Worm (Caenorhabditis elegans) whole organism, L1 larva: ENCODE measurements around the gene C10F3.7.
A peak's percentile ranks its signal among the peaks of the same experiment; 100 is the strongest.

Experiments used
- C04F5.9 ChIP-seq: sonication (generic microtip); optimal IDR thresholded peaks from 2 replicates; lab custom pipeline; 2016; ENCODE audit warnings: missing genetic modification characterization, missing compliant biosample characterization
- C34B4.2 ChIP-seq: sonication (generic microtip); optimal IDR thresholded peaks from 2 replicates; lab custom pipeline; 2017; ENCODE audit warnings: mild to moderate bottlenecking, missing genetic modification characterization, missing compliant biosample characterization
- F16B12.6 ChIP-seq: fragments of 150-350 bp; optimal IDR thresholded peaks from 2 replicates; lab custom pipeline; 2014; ENCODE audit warnings: missing biosample characterization, missing genetic modification characterization
- aha-1 ChIP-seq: fragments of 150-350 bp; optimal IDR thresholded peaks from 2 replicates; lab custom pipeline; 2014; ENCODE audit warnings: missing biosample characterization, missing genetic modification characterization
- aly-2 ChIP-seq: fragments of 150-350 bp; optimal IDR thresholded peaks from 2 replicates; lab custom pipeline; 2014; ENCODE audit warnings: missing biosample characterization, missing genetic modification characterization
- ama-1 ChIP-seq: fragments of 150-350 bp; optimal IDR thresholded peaks from 2 replicates; lab custom pipeline; 2014
- blmp-1 ChIP-seq: fragments of 150-350 bp; optimal IDR thresholded peaks from 2 replicates; lab custom pipeline; 2014; ENCODE audit warnings: missing biosample characterization, missing genetic modification characterization
- ceh-63 ChIP-seq: fragments of 200-800 bp; sonication (Bioruptor generic); optimal IDR thresholded peaks from 2 replicates; lab custom pipeline; 2018; ENCODE audit warnings: mild to moderate bottlenecking, missing genetic modification characterization, missing compliant biosample characterization
- ceh-88 ChIP-seq: fragments of 200-800 bp; sonication (Bioruptor generic); IDR thresholded peaks from 2 replicates; pipeline ENCODE4 v1.3.6; 2022; ENCODE audit warnings: missing genetic modification characterization, missing compliant biosample characterization
- ceh-90 ChIP-seq: sonication (generic microtip); optimal IDR thresholded peaks from 2 replicates; lab custom pipeline; 2016; ENCODE audit warnings: missing genetic modification characterization, missing compliant biosample characterization
- ces-1 ChIP-seq: fragments of 150-350 bp; optimal IDR thresholded peaks from 2 replicates; lab custom pipeline; 2014; ENCODE audit warnings: missing biosample characterization, missing genetic modification reagents, missing genetic modification characterization
- dpl-1 ChIP-seq, 3 experiments: fragments of 150-350 bp in 2 of 3; sonication (generic microtip) in 1 of 3; optimal IDR thresholded peaks; 2 replicates each; lab custom pipeline; 2014 to 2017; ENCODE audit warnings: missing biosample characterization in 3 of 3, missing genetic modification characterization in 3 of 3, missing genetic modification reagents in 3 of 3
- dsc-1 ChIP-seq: sonication (generic microtip); optimal IDR thresholded peaks from 2 replicates; lab custom pipeline; 2016; ENCODE audit warnings: mild to moderate bottlenecking, missing genetic modification characterization, missing compliant biosample characterization
- elt-2 ChIP-seq: sonication (generic microtip); optimal IDR thresholded peaks from 2 replicates; lab custom pipeline; 2016; ENCODE audit warnings: missing genetic modification characterization, mild to moderate bottlenecking, inconsistent platforms, missing compliant biosample characterization, missing genetic modification reagents
- fkh-10 ChIP-seq: sonication (generic microtip); optimal IDR thresholded peaks from 2 replicates; lab custom pipeline; 2017; ENCODE audit warnings: missing biosample characterization, missing genetic modification reagents, missing genetic modification characterization
- fkh-4 ChIP-seq: sonication (generic microtip); optimal IDR thresholded peaks from 2 replicates; lab custom pipeline; 2016; ENCODE audit warnings: missing compliant biosample characterization, missing genetic modification characterization, borderline replicate concordance
- fkh-8 ChIP-seq: sonication (generic microtip); optimal IDR thresholded peaks from 2 replicates; lab custom pipeline; 2016; ENCODE audit warnings: mild to moderate bottlenecking, missing genetic modification characterization, missing compliant biosample characterization
- fos-1 ChIP-seq: fragments of 150-350 bp; optimal IDR thresholded peaks from 2 replicates; lab custom pipeline; 2014; ENCODE audit warnings: missing biosample characterization, missing genetic modification characterization
- hlh-4 ChIP-seq: sonication (generic microtip); optimal IDR thresholded peaks from 2 replicates; lab custom pipeline; 2016; ENCODE audit warnings: mild to moderate bottlenecking, missing genetic modification characterization, missing compliant biosample characterization
- irx-1 ChIP-seq: sonication (generic microtip); optimal IDR thresholded peaks from 2 replicates; lab custom pipeline; 2016; ENCODE audit warnings: missing genetic modification characterization, missing compliant biosample characterization
- lin-14 ChIP-seq: fragments of 200-800 bp; sonication (Bioruptor generic); optimal IDR thresholded peaks from 2 replicates; lab custom pipeline; 2018; ENCODE audit warnings: mild to moderate bottlenecking, missing genetic modification characterization, moderate library complexity, missing compliant biosample characterization
- lin-39 ChIP-seq: fragments of 150-350 bp; optimal IDR thresholded peaks from 2 replicates; lab custom pipeline; 2014; ENCODE audit warnings: missing biosample characterization, missing genetic modification reagents, missing genetic modification characterization
- lir-3 ChIP-seq: sonication (generic microtip); optimal IDR thresholded peaks from 2 replicates; lab custom pipeline; 2016; ENCODE audit warnings: mild to moderate bottlenecking, missing genetic modification characterization, moderate library complexity, missing compliant biosample characterization; ENCODE audit not compliant: poor library complexity
- lsy-2 ChIP-seq, 2 experiments: fragments of 150-350 bp; optimal IDR thresholded peaks; 2 replicates each; lab custom pipeline; 2014; ENCODE audit warnings: missing biosample characterization in 2 of 2, missing genetic modification characterization in 2 of 2
- mab-9 ChIP-seq: fragments of 200-800 bp; sonication (Bioruptor generic); IDR thresholded peaks from 2 replicates; pipeline ENCODE4 v1.3.6; 2022; ENCODE audit warnings: missing genetic modification reagents, missing genetic modification characterization, missing compliant biosample characterization
- mef-2 ChIP-seq: fragments of 150-350 bp; optimal IDR thresholded peaks from 2 replicates; lab custom pipeline; 2014; ENCODE audit warnings: missing biosample characterization, missing genetic modification characterization
- nhr-11 ChIP-seq: fragments of 150-350 bp; optimal IDR thresholded peaks from 2 replicates; lab custom pipeline; 2014; ENCODE audit warnings: missing biosample characterization, missing genetic modification characterization
- nhr-12 ChIP-seq: sonication (generic microtip); optimal IDR thresholded peaks from 2 replicates; lab custom pipeline; 2017; ENCODE audit warnings: missing biosample characterization, missing genetic modification characterization
- nhr-19 ChIP-seq: fragments of 200-800 bp; sonication (Bioruptor generic); conservative IDR thresholded peaks from 2 replicates; pipeline ENCODE4 v1.3.6; 2022; ENCODE audit warnings: missing genetic modification characterization, missing compliant biosample characterization
- nhr-77 ChIP-seq: fragments of 150-350 bp; optimal IDR thresholded peaks from 2 replicates; lab custom pipeline; 2014; ENCODE audit warnings: missing biosample characterization, missing genetic modification characterization
- nhr-85 ChIP-seq: sonication (generic microtip); peaks from one replicate; lab custom pipeline; 2016; ENCODE audit warnings: missing genetic modification characterization, inconsistent platforms, missing compliant biosample characterization
- pag-3 ChIP-seq: sonication (generic microtip); optimal IDR thresholded peaks from 2 replicates; lab custom pipeline; 2017; ENCODE audit warnings: missing genetic modification characterization, mild to moderate bottlenecking, missing compliant biosample characterization, antibody characterized with exemption, borderline replicate concordance; ENCODE audit not compliant: insufficient read depth
- pax-3 ChIP-seq: fragments of 200-800 bp; sonication (Bioruptor generic); optimal IDR thresholded peaks from 2 replicates; lab custom pipeline; 2018; ENCODE audit warnings: mild to moderate bottlenecking, missing genetic modification characterization, moderate library complexity, missing compliant biosample characterization
- pqm-1 ChIP-seq: sonication (generic microtip); optimal IDR thresholded peaks from 3 replicates; lab custom pipeline; 2017; ENCODE audit warnings: missing biosample characterization, missing genetic modification characterization
- rnt-1 ChIP-seq: sonication (generic microtip); optimal IDR thresholded peaks from 2 replicates; lab custom pipeline; 2016; ENCODE audit warnings: mild to moderate bottlenecking, missing genetic modification characterization, moderate library complexity, missing compliant biosample characterization
- skn-1 ChIP-seq: fragments of 150-350 bp; optimal IDR thresholded peaks from 2 replicates; lab custom pipeline; 2014; ENCODE audit warnings: missing biosample characterization, missing genetic modification characterization
- snpc-4 ChIP-seq: fragments of 150-350 bp; optimal IDR thresholded peaks from 2 replicates; lab custom pipeline; 2014; ENCODE audit warnings: missing biosample characterization, missing genetic modification characterization
- sptf-1 ChIP-seq: fragments of 150-350 bp; optimal IDR thresholded peaks from 2 replicates; lab custom pipeline; 2014; ENCODE audit warnings: missing biosample characterization, missing genetic modification characterization
- sup-37 ChIP-seq: fragments of 200-800 bp; sonication (Bioruptor generic); optimal IDR thresholded peaks from 2 replicates; lab custom pipeline; 2018; ENCODE audit warnings: mild to moderate bottlenecking, missing genetic modification characterization, missing compliant biosample characterization
- tbx-2 ChIP-seq: sonication (generic microtip); optimal IDR thresholded peaks from 2 replicates; lab custom pipeline; 2016; ENCODE audit warnings: missing genetic modification characterization, missing compliant biosample characterization
- unc-62 ChIP-seq: fragments of 150-350 bp; optimal IDR thresholded peaks from 2 replicates; lab custom pipeline; 2014; ENCODE audit warnings: missing biosample characterization, missing genetic modification reagents, missing genetic modification characterization
- unc-86 ChIP-seq: sonication (generic microtip); optimal IDR thresholded peaks from 2 replicates; lab custom pipeline; 2016; ENCODE audit warnings: missing genetic modification characterization, missing compliant biosample characterization
- unc-98 ChIP-seq: fragments of 200-800 bp; sonication (Bioruptor generic); IDR thresholded peaks from 2 replicates; pipeline ENCODE4 v1.3.6; 2022; ENCODE audit warnings: missing genetic modification characterization, missing compliant biosample characterization
- xbp-1 ChIP-seq: sonication (generic microtip); optimal IDR thresholded peaks from 2 replicates; lab custom pipeline; 2016; ENCODE audit warnings: missing genetic modification characterization, missing compliant biosample characterization
- zag-1 ChIP-seq: fragments of 150-350 bp; optimal IDR thresholded peaks from 2 replicates; lab custom pipeline; 2014; ENCODE audit warnings: missing biosample characterization, missing genetic modification characterization
- zip-4 ChIP-seq: fragments of 200-800 bp; sonication (Bioruptor generic); optimal IDR thresholded peaks from 2 replicates; lab custom pipeline; 2018; ENCODE audit warnings: mild to moderate bottlenecking, missing genetic modification characterization, moderate library complexity, missing compliant biosample characterization
- ztf-11 ChIP-seq, 2 experiments: sonication (generic microtip); optimal IDR thresholded peaks; 2 replicates each; lab custom pipeline; 2016 to 2017; ENCODE audit warnings: missing genetic modification characterization in 2 of 2, missing biosample characterization in 1 of 2, missing compliant biosample characterization in 1 of 2
- ztf-4 ChIP-seq: fragments of 150-350 bp; optimal IDR thresholded peaks from 2 replicates; lab custom pipeline; 2014; ENCODE audit warnings: missing biosample characterization, missing genetic modification characterization

C10F3.7 gene

ce11 chrV:5949674-5950149, 36.9 kb downstream of the C10F3.7 start:
- TF ChIP-seq irx-1 (no peak), nhr-12 (tag; lab: Kevin White, UChicago) (no peak), ceh-90 (tag; lab: Kevin White, UChicago) (no peak), blmp-1 (tag; lab: Kevin White, UChicago) (peak; percentile 26), pag-3 (no peak), ces-1 (GFP tag; lab: Kevin White, UChicago) (no peak)

- no peak for TF ChIP-seq fkh-8 (tag; lab: Kevin White, UChicago)
- TF ChIP-seq C34B4.2: no peak
- TF ChIP-seq lir-3 (tag; lab: Kevin White, UChicago): no peak
- no peak for TF ChIP-seq sptf-1 (tag; lab: Kevin White, UChicago)
- TF ChIP-seq ces-1 (GFP tag; lab: Kevin White, UChicago): no peak
- no peak for TF ChIP-seq C04F5.9
- TF ChIP-seq ceh-90 (tag; lab: Kevin White, UChicago): no peak
- TF ChIP-seq F16B12.6: no peak
- no peak for TF ChIP-seq fos-1 (tag; lab: Kevin White, UChicago)
- TF ChIP-seq unc-86 (tag; lab: Kevin White, UChicago): no peak
- TF ChIP-seq mab-9 (GFP tag; lab: Robert Waterston, UW): no peak
- no peak for TF ChIP-seq mef-2 (tag; lab: Kevin White, UChicago)
- no peak for TF ChIP-seq zag-1 (tag; lab: Kevin White, UChicago)
- no peak for TF ChIP-seq dpl-1 (GFP tag; optimal IDR thresholded peaks at IDR 0.05; lab: Kevin White, UChicago)
- TF ChIP-seq snpc-4 (tag; lab: Kevin White, UChicago): no peak
- no peak for TF ChIP-seq fkh-4 (tag; lab: Kevin White, UChicago)
- no peak for TF ChIP-seq aly-2 (tag; lab: Kevin White, UChicago)
- no peak for TF ChIP-seq pax-3 (tag; lab: Kevin White, UChicago)
- TF ChIP-seq lin-14 (GFP tag; lab: Kevin White, UChicago): no peak
- TF ChIP-seq skn-1 (tag; lab: Kevin White, UChicago): no peak
Observed at ce11 chrV:5943167-5943566, 43.5 kb downstream of the C10F3.7 start, which contains the start of gene pst-1. TSS of gene pst-1 (plus strand) at chrV:5943467.

DNA sequence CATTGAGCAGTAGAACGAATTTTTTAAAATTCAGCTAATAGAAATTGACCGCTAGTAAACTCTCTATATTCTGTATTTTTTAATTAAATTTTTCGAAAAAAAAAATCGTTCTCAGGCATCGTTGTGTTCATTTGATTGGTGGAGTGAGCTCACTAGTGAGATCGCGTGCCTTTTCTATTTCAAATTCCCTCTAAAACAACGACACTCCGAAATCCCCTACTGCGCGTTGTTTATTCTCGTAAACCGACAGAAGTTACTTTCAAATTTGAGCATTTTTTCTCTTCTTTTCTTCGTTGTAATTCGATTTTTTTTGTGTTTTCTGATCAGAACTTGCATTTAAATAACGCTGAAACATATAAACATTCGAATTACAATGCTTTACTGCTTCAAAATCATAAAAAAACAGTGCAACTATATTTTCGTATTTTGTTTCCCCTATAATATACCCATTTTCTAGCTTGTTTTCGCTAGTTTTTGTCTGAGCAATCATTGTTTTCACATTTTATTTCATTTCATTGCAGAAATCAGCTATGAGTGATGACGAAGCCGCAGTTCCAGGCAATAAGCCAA, 47.1 kb downstream of the C10F3.7 start, which contains the start of gene syf-3:
Gene syf-3, plus strand, starts transcription at position 520 of the 570 bp plus-strand sequence.
- TF ChIP-seq zip-4 (GFP tag; lab: Kevin White, UChicago) (no peak), tbx-2 (tag; lab: Kevin White, UChicago) (peak; percentile 61), ama-1 (lab: Kevin White, UChicago) (no peak), elt-2 (tag; lab: Kevin White, UChicago) (no peak), rnt-1 (tag; lab: Kevin White, UChicago) (peak; percentile 87), nhr-19 (no peak), nhr-77 (no peak), blmp-1 (tag; lab: Kevin White, UChicago) (no peak), ztf-4 (no peak), fkh-10 (GFP tag; lab: Kevin White, UChicago) (no peak), aha-1 (tag; lab: Kevin White, UChicago) (no peak), ceh-63 (no peak), sup-37 (GFP tag; lab: Kevin White, UChicago) (no peak), unc-62 (no peak), C04F5.9 (peak; percentile 3), hlh-4 (tag; lab: Kevin White, UChicago) (no peak), unc-98 (GFP tag; lab: Robert Waterston, UW) (no peak), dpl-1 (GFP tag; optimal IDR thresholded peaks at IDR 0.05; lab: Kevin White, UChicago) (peak; percentile 99 to 100 (median 100)), nhr-11 (tag; lab: Kevin White, UChicago) (no peak), ztf-11 (tag; optimal IDR thresholded peaks at IDR 0.05; lab: Kevin White, UChicago) (no peak), ceh-88 (GFP tag; lab: Robert Waterston, UW) (no peak), F16B12.6 (peak; percentile 30), snpc-4 (tag; lab: Kevin White, UChicago) (peak; percentile 38), ces-1 (GFP tag; lab: Kevin White, UChicago) (no peak), fkh-8 (tag; lab: Kevin White, UChicago) (no peak), pag-3 (no peak), dsc-1 (tag; lab: Kevin White, UChicago) (peak; percentile 72), unc-86 (tag; lab: Kevin White, UChicago) (peak; percentile 68), pqm-1 (no peak), nhr-85 (peak; percentile 79), lsy-2 (tag; optimal IDR thresholded peaks at IDR 0.05; lab: Kevin White, UChicago) (peak; percentile 72 to 78), xbp-1 (tag; lab: Kevin White, UChicago) (peak; percentile 77), lin-39 (tag; lab: Kevin White, UChicago) (peak; percentile 62)
